Worm (Caenorhabditis elegans) whole organism, L4 larva: ENCODE results near the gene C30F2.2.

Experiments
- D1046.2 ChIP-seq: fragments of 200-800 bp; sonication (Bioruptor generic); IDR thresholded peaks from 2 replicates; pipeline ENCODE4 v1.3.6; 2022; ENCODE audit warnings: missing genetic modification characterization, missing compliant biosample characterization
- F26F4.8 ChIP-seq: fragments of 200-800 bp; sonication (Bioruptor generic); conservative IDR thresholded peaks from 2 replicates; pipeline ENCODE4 v1.3.6; 2022; ENCODE audit warnings: missing genetic modification characterization, missing compliant biosample characterization
- F37D6.2 ChIP-seq: sonication (generic microtip); optimal IDR thresholded peaks from 2 replicates; lab custom pipeline; 2016; ENCODE audit warnings: mild to moderate bottlenecking, missing genetic modification characterization, missing compliant biosample characterization
- F44E2.7 ChIP-seq: fragments of 200-800 bp; sonication (Bioruptor generic); IDR thresholded peaks from 2 replicates; pipeline ENCODE4 v2.1.2; 2022; ENCODE audit warnings: missing genetic modification characterization, missing compliant biosample characterization
- T20F7.1 ChIP-seq: fragments of 200-800 bp; sonication (Bioruptor generic); optimal IDR thresholded peaks from 2 replicates; lab custom pipeline; 2018; ENCODE audit warnings: mild to moderate bottlenecking, missing genetic modification characterization, missing compliant biosample characterization
- Y48G9A.11 ChIP-seq: fragments of 200-800 bp; sonication (Bioruptor generic); IDR thresholded peaks from 2 replicates; pipeline ENCODE4 v1.3.6; 2022; ENCODE audit warnings: missing genetic modification reagents, missing genetic modification characterization, missing compliant biosample characterization
- Y5F2A.4 ChIP-seq: fragments of 200-800 bp; sonication (Bioruptor generic); optimal IDR thresholded peaks from 2 replicates; lab custom pipeline; 2018; ENCODE audit warnings: mild to moderate bottlenecking, missing genetic modification characterization, missing compliant biosample characterization
- ZK546.5 ChIP-seq, 2 experiments: sonication (generic microtip); optimal IDR thresholded peaks; 2 replicates each; lab custom pipeline; 2017; ENCODE audit warnings: missing biosample characterization in 2 of 2, missing genetic modification characterization in 2 of 2
- aly-2 ChIP-seq: sonication (generic microtip); optimal IDR thresholded peaks from 2 replicates; lab custom pipeline; 2018; ENCODE audit warnings: missing biosample characterization, missing genetic modification characterization
- ceh-44 ChIP-seq: fragments of 200-800 bp; sonication (Bioruptor generic); IDR thresholded peaks from 2 replicates; pipeline ENCODE4 v1.3.6; 2022; ENCODE audit warnings: missing genetic modification reagents, missing genetic modification characterization, missing compliant biosample characterization
- ceh-62 ChIP-seq: sonication (generic microtip); optimal IDR thresholded peaks from 2 replicates; lab custom pipeline; 2017; ENCODE audit warnings: missing biosample characterization, missing genetic modification characterization
- ces-1 ChIP-seq: fragments of 150-350 bp; sonication (generic microtip); optimal IDR thresholded peaks from 4 replicates; lab custom pipeline; 2014; ENCODE audit warnings: missing biosample characterization, missing genetic modification reagents, missing genetic modification characterization
- daf-8 ChIP-seq: fragments of 200-800 bp; sonication (Bioruptor generic); IDR thresholded peaks from 2 replicates; pipeline ENCODE4 v1.3.6; 2022; ENCODE audit warnings: missing genetic modification characterization, missing compliant biosample characterization
- dmd-8 ChIP-seq: fragments of 200-800 bp; sonication (Bioruptor generic); IDR thresholded peaks from 2 replicates; pipeline ENCODE4 v1.3.6; 2022; ENCODE audit warnings: missing genetic modification characterization, missing compliant biosample characterization
- dmd-9 ChIP-seq: fragments of 200-800 bp; sonication (Bioruptor generic); IDR thresholded peaks from 2 replicates; pipeline ENCODE4 v1.3.6; 2022; ENCODE audit warnings: missing genetic modification reagents, missing genetic modification characterization, missing compliant biosample characterization
- dpl-1 ChIP-seq: fragments of 150-350 bp; optimal IDR thresholded peaks from 2 replicates; lab custom pipeline; 2014; ENCODE audit warnings: missing biosample characterization, missing genetic modification reagents, missing genetic modification characterization
- dve-1 ChIP-seq: sonication (generic microtip); optimal IDR thresholded peaks from 2 replicates; lab custom pipeline; 2017; ENCODE audit warnings: antibody characterized with exemption, mild to moderate bottlenecking, missing genetic modification characterization, missing compliant biosample characterization; ENCODE audit not compliant: insufficient read depth
- egl-27 ChIP-seq: sonication (generic microtip); optimal IDR thresholded peaks from 3 replicates; lab custom pipeline; 2017; ENCODE audit warnings: missing biosample characterization, missing genetic modification reagents, missing genetic modification characterization
- egl-43 ChIP-seq: fragments of 200-800 bp; sonication (Bioruptor generic); IDR thresholded peaks from 2 replicates; pipeline ENCODE4 v1.3.6; 2022; ENCODE audit warnings: missing genetic modification reagents, missing genetic modification characterization, missing compliant biosample characterization
- fkh-10 ChIP-seq: fragments of 150-350 bp; optimal IDR thresholded peaks from 2 replicates; lab custom pipeline; 2014; ENCODE audit warnings: missing biosample characterization, missing genetic modification reagents, missing genetic modification characterization
- fos-1 ChIP-seq: fragments of 150-350 bp; optimal IDR thresholded peaks from 2 replicates; lab custom pipeline; 2014; ENCODE audit warnings: missing biosample characterization, missing genetic modification characterization
- gei-8 ChIP-seq: fragments of 200-800 bp; sonication (Bioruptor generic); optimal IDR thresholded peaks from 2 replicates; lab custom pipeline; 2018; ENCODE audit warnings: mild to moderate bottlenecking, missing genetic modification characterization, missing compliant biosample characterization
- hif-1 ChIP-seq, 2 experiments: sonication (generic microtip); optimal IDR thresholded peaks; 2 replicates each; lab custom pipeline; 2016 to 2017; ENCODE audit warnings: missing compliant biosample characterization in 2 of 2, missing genetic modification characterization in 2 of 2, missing genetic modification reagents in 2 of 2, missing genotype in 2 of 2, mild to moderate bottlenecking in 1 of 2
- hlh-11 ChIP-seq: fragments of 200-800 bp; sonication (Bioruptor generic); optimal IDR thresholded peaks from 2 replicates; lab custom pipeline; 2018; ENCODE audit warnings: mild to moderate bottlenecking, missing genetic modification characterization, missing compliant biosample characterization
- lim-7 ChIP-seq: fragments of 200-800 bp; sonication (Bioruptor generic); IDR thresholded peaks from 2 replicates; pipeline ENCODE4 v1.3.6; 2022; ENCODE audit warnings: missing genetic modification characterization, missing compliant biosample characterization
- lin-1 ChIP-seq: fragments of 200-800 bp; sonication (Bioruptor generic); IDR thresholded peaks from 2 replicates; pipeline ENCODE4 v1.3.6; 2022; ENCODE audit warnings: missing genetic modification reagents, missing genetic modification characterization, missing compliant biosample characterization
- lin-13 ChIP-seq: fragments of 150-350 bp; optimal IDR thresholded peaks from 2 replicates; lab custom pipeline; 2014; ENCODE audit warnings: missing biosample characterization, missing genetic modification reagents, missing genetic modification characterization
- lin-15B ChIP-seq: fragments of 150-350 bp; sonication (generic microtip); optimal IDR thresholded peaks from 3 replicates; lab custom pipeline; 2014; ENCODE audit warnings: missing biosample characterization, missing genetic modification characterization
- lin-29 ChIP-seq: fragments of 200-800 bp; sonication (Bioruptor generic); IDR thresholded peaks from 2 replicates; pipeline ENCODE4 v1.3.6; 2022; ENCODE audit warnings: missing genetic modification reagents, missing genetic modification characterization, missing compliant biosample characterization
- lin-38 ChIP-seq: fragments of 200-800 bp; sonication (Bioruptor generic); IDR thresholded peaks from 2 replicates; pipeline ENCODE4 v1.3.6; 2022; ENCODE audit warnings: missing genetic modification reagents, missing genetic modification characterization, missing compliant biosample characterization
- lin-39 ChIP-seq: fragments of 150-350 bp; optimal IDR thresholded peaks from 2 replicates; lab custom pipeline; 2014; ENCODE audit warnings: missing biosample characterization, missing genetic modification reagents, missing genetic modification characterization
- madf-9 ChIP-seq: fragments of 200-800 bp; sonication (Bioruptor generic); conservative IDR thresholded peaks from 2 replicates; pipeline ENCODE4 v1.3.6; 2022; ENCODE audit warnings: missing genetic modification reagents, missing genetic modification characterization, missing compliant biosample characterization
- mes-2 ChIP-seq: sonication (generic microtip); optimal IDR thresholded peaks from 2 replicates; lab custom pipeline; 2016; ENCODE audit warnings: missing genotype, mild to moderate bottlenecking, missing genetic modification characterization, missing compliant biosample characterization; ENCODE audit not compliant: poor library complexity, severe bottlenecking
- nhr-10 ChIP-seq: fragments of 150-350 bp; optimal IDR thresholded peaks from 2 replicates; lab custom pipeline; 2014; ENCODE audit warnings: missing biosample characterization, missing genetic modification characterization
- nhr-102 ChIP-seq: sonication (generic microtip); optimal IDR thresholded peaks from 2 replicates; lab custom pipeline; 2016; ENCODE audit warnings: mild to moderate bottlenecking, missing genetic modification characterization, moderate library complexity, missing compliant biosample characterization
- nhr-11 ChIP-seq: fragments of 150-350 bp; optimal IDR thresholded peaks from 2 replicates; lab custom pipeline; 2014; ENCODE audit warnings: missing biosample characterization, missing genetic modification characterization
- nhr-42 ChIP-seq: fragments of 200-800 bp; sonication (Bioruptor generic); IDR thresholded peaks from 2 replicates; pipeline ENCODE4 v1.3.6; 2022; ENCODE audit warnings: missing genetic modification characterization, missing compliant biosample characterization
- nhr-76 ChIP-seq: fragments of 150-350 bp; optimal IDR thresholded peaks from 2 replicates; lab custom pipeline; 2014; ENCODE audit warnings: missing biosample characterization, missing genetic modification characterization
- nhr-77 ChIP-seq: fragments of 150-350 bp; optimal IDR thresholded peaks from 2 replicates; lab custom pipeline; 2014; ENCODE audit warnings: missing biosample characterization, missing genetic modification characterization
- saeg-2 ChIP-seq: fragments of 200-800 bp; sonication (Bioruptor generic); IDR thresholded peaks from 2 replicates; pipeline ENCODE4 v1.3.6; 2022; ENCODE audit warnings: missing genetic modification reagents, missing genetic modification characterization, missing compliant biosample characterization
- skn-1 ChIP-seq: fragments of 150-350 bp; optimal IDR thresholded peaks from 2 replicates; lab custom pipeline; 2014; ENCODE audit warnings: missing biosample characterization, missing genetic modification characterization
- snpc-4 ChIP-seq: fragments of 150-350 bp; optimal IDR thresholded peaks from 2 replicates; lab custom pipeline; 2014; ENCODE audit warnings: missing biosample characterization, missing genetic modification characterization
- spr-1 ChIP-seq: sonication (generic microtip); optimal IDR thresholded peaks from 2 replicates; lab custom pipeline; 2016; ENCODE audit warnings: mild to moderate bottlenecking, missing genetic modification characterization, missing compliant biosample characterization
- tag-97 ChIP-seq: fragments of 200-800 bp; sonication (Bioruptor generic); IDR thresholded peaks from 2 replicates; pipeline ENCODE4 v1.3.6; 2022; ENCODE audit warnings: missing genetic modification characterization, missing compliant biosample characterization
- unc-39 ChIP-seq: sonication (generic microtip); optimal IDR thresholded peaks from 2 replicates; lab custom pipeline; 2017; ENCODE audit warnings: missing biosample characterization, missing genetic modification characterization
- unc-62 ChIP-seq, 3 experiments: fragments of 150-350 bp in 1 of 3; sonication (generic microtip); optimal IDR thresholded peaks in 2 of 3; peaks in 1 of 3; 1 replicate in 1 of 3; 2 replicates in 2 of 3; lab custom pipeline; 2014 to 2017; ENCODE audit warnings: missing biosample characterization in 3 of 3, missing genetic modification characterization in 3 of 3, missing genetic modification reagents in 3 of 3, missing genotype in 1 of 3
- zfp-2 ChIP-seq: sonication (generic microtip); optimal IDR thresholded peaks from 2 replicates; lab custom pipeline; 2016; ENCODE audit warnings: mild to moderate bottlenecking, missing genetic modification characterization, missing compliant biosample characterization
- zfp-3 ChIP-seq: fragments of 200-800 bp; sonication (Bioruptor generic); conservative IDR thresholded peaks from 2 replicates; pipeline ENCODE4 v1.3.6; 2022; ENCODE audit warnings: missing genetic modification reagents, missing genetic modification characterization, missing compliant biosample characterization
- zip-11 ChIP-seq: fragments of 200-800 bp; sonication (Bioruptor generic); IDR thresholded peaks from 2 replicates; pipeline ENCODE4 v1.3.6; 2022; ENCODE audit warnings: missing genetic modification characterization, missing compliant biosample characterization
- zip-2 ChIP-seq: fragments of 150-350 bp; optimal IDR thresholded peaks from 2 replicates; lab custom pipeline; 2014; ENCODE audit warnings: missing biosample characterization, missing genetic modification characterization
- ztf-11 ChIP-seq: fragments of 150-350 bp; optimal IDR thresholded peaks from 2 replicates; lab custom pipeline; 2014; ENCODE audit warnings: missing biosample characterization, missing genetic modification characterization

Gene C30F2.2

ce11 chrX:16056404-16056803 lies 28.6 kb downstream of the C30F2.2 start:
- TF ChIP-seq aly-2 = no peak
- TF ChIP-seq ZK546.5 (tag; optimal IDR thresholded peaks at IDR 0.05; lab: Kevin White, UChicago) = peak; percentile 18 to 80
- peak; percentile 99 for TF ChIP-seq nhr-102
- peak; percentile 74 for TF ChIP-seq lin-1 (GFP tag; lab: Robert Waterston, UW)
- TF ChIP-seq egl-27 (tag; lab: Kevin White, UChicago) = no peak
- TF ChIP-seq Y48G9A.11 (GFP tag; lab: Robert Waterston, UW) = 0 out of 2 replicates have a peak, but pooled peaks have one; percentile 62
- no peak for TF ChIP-seq unc-39 (tag; lab: Kevin White, UChicago)
- TF ChIP-seq dve-1 (tag; lab: Kevin White, UChicago) = peak; percentile 99
- TF ChIP-seq lin-38 = peak; percentile 86
- 0 out of 2 replicates have a peak, but pooled peaks have one; percentile 55 for TF ChIP-seq dmd-8 (GFP tag; lab: Robert Waterston, UW)
- TF ChIP-seq nhr-10 = peak; percentile 99
- peak; percentile 99 for TF ChIP-seq nhr-77 (tag; lab: Kevin White, UChicago)
- peak; percentile 98 for TF ChIP-seq spr-1 (tag; lab: Kevin White, UChicago)
- peak; percentile 97 for TF ChIP-seq lin-13
- TF ChIP-seq D1046.2 (GFP tag; lab: Robert Waterston, UW) = no peak; the same call in 1 of the 2 replicates
- TF ChIP-seq lin-29 (GFP tag; lab: Robert Waterston, UW) = peak; percentile 97
- TF ChIP-seq zfp-2 (tag; lab: Kevin White, UChicago) = peak; percentile 77
- peak; percentile 97 for TF ChIP-seq nhr-11 (tag; lab: Kevin White, UChicago)
- TF ChIP-seq mes-2 = peak; percentile 96
- peak; percentile 65; the same call in 1 of the 2 replicates for TF ChIP-seq tag-97
- TF ChIP-seq F37D6.2 (tag; lab: Kevin White, UChicago) = peak; percentile 99
- TF ChIP-seq lim-7 (GFP tag; lab: Robert Waterston, UW) = peak; percentile 49; the same call in 1 of the 2 replicates
- 0 out of 2 replicates have a peak, but pooled peaks have one; percentile 48 for TF ChIP-seq daf-8 (GFP tag; lab: Robert Waterston, UW)
- TF ChIP-seq fos-1 (tag; lab: Kevin White, UChicago) = peak; percentile 89
- peak; percentile 50; the same call in 1 of the 2 replicates for TF ChIP-seq ceh-44 (GFP tag; lab: Robert Waterston, UW)
- peak; percentile 61; the same call in 1 of the 2 replicates for TF ChIP-seq F44E2.7
- peak; percentile 94 for TF ChIP-seq madf-9 (GFP tag; lab: Robert Waterston, UW)
- TF ChIP-seq ceh-62 (tag; lab: Kevin White, UChicago) = peak; percentile 37
- peak; percentile 94 for TF ChIP-seq saeg-2 (GFP tag; lab: Robert Waterston, UW)
- TF ChIP-seq zfp-3 (GFP tag; lab: Robert Waterston, UW) = peak; percentile 97
- TF ChIP-seq hif-1 (tag; optimal IDR thresholded peaks at IDR 0.05; lab: Kevin White, UChicago) = peak; percentile 74 to 87
- peak; percentile 91 for TF ChIP-seq T20F7.1 (GFP tag; lab: Kevin White, UChicago)
- TF ChIP-seq unc-62 (GFP tag; optimal IDR thresholded peaks at IDR 0.05 in 1 of 2; lab: Kevin White, UChicago) = peak; percentile 77 to 99
- TF ChIP-seq unc-62 (tag; optimal IDR thresholded peaks at IDR 0.05; lab: Kevin White, UChicago) = no peak
- TF ChIP-seq F26F4.8 (GFP tag; lab: Robert Waterston, UW) = no peak
- TF ChIP-seq dmd-9 (GFP tag; lab: Robert Waterston, UW) = 0 out of 2 replicates have a peak, but pooled peaks have one; percentile 70
- TF ChIP-seq Y5F2A.4 (GFP tag; lab: Kevin White, UChicago) = peak; percentile 95
- peak; percentile 99 for TF ChIP-seq fkh-10 (GFP tag; lab: Kevin White, UChicago)
- peak; percentile 96 for TF ChIP-seq hlh-11 (tag; lab: Kevin White, UChicago)
- TF ChIP-seq nhr-76 = peak; percentile 84
- peak; percentile 78 for TF ChIP-seq ztf-11 (tag; lab: Kevin White, UChicago)
- TF ChIP-seq lin-15B (tag; lab: Kevin White, UChicago) = peak; percentile 7
- TF ChIP-seq snpc-4 (tag; lab: Kevin White, UChicago) = peak; percentile 42
- peak; percentile 91 for TF ChIP-seq gei-8 (GFP tag; lab: Kevin White, UChicago)
- peak; percentile 94 for TF ChIP-seq lin-39 (tag; lab: Kevin White, UChicago)
- TF ChIP-seq nhr-42 = peak; percentile 98
- no peak for TF ChIP-seq zip-11 (GFP tag; lab: Robert Waterston, UW)
- TF ChIP-seq zip-2 (tag; lab: Kevin White, UChicago) = peak; percentile 97
- peak; percentile 93 for TF ChIP-seq ces-1 (GFP tag; lab: Kevin White, UChicago)
- TF ChIP-seq egl-43 (GFP tag; lab: Robert Waterston, UW) = peak; percentile 99
- peak; percentile 71 for TF ChIP-seq dpl-1 (GFP tag; lab: Kevin White, UChicago)
- TF ChIP-seq skn-1 (tag; lab: Kevin White, UChicago) = no peak
